Worm (Caenorhabditis elegans) whole organism, L3 larva: ENCODE results near the gene C29G2.3.

Experiments used
- R02D3.7 ChIP-seq: fragments of 150-350 bp; optimal IDR thresholded peaks from 2 replicates; lab custom pipeline; 2014; ENCODE audit warnings: missing biosample characterization, missing genetic modification characterization
- ZK546.5 ChIP-seq: sonication (generic microtip); optimal IDR thresholded peaks from 2 replicates; lab custom pipeline; 2017; ENCODE audit warnings: missing biosample characterization, missing genetic modification characterization
- aly-2 ChIP-seq: fragments of 150-350 bp; optimal IDR thresholded peaks from 2 replicates; lab custom pipeline; 2014; ENCODE audit warnings: missing biosample characterization, missing genetic modification characterization
- ceh-16 ChIP-seq: sonication (generic microtip); optimal IDR thresholded peaks from 2 replicates; lab custom pipeline; 2017; ENCODE audit warnings: missing biosample characterization, missing genetic modification characterization
- ceh-28 ChIP-seq: fragments of 150-350 bp; optimal IDR thresholded peaks from 2 replicates; lab custom pipeline; 2014; ENCODE audit warnings: missing biosample characterization, missing genetic modification reagents, missing genetic modification characterization
- ceh-82 ChIP-seq: fragments of 150-350 bp; optimal IDR thresholded peaks from 2 replicates; lab custom pipeline; 2014; ENCODE audit warnings: missing biosample characterization, missing genetic modification characterization
- ceh-9 ChIP-seq: sonication (generic microtip); optimal IDR thresholded peaks from 2 replicates; lab custom pipeline; 2018; ENCODE audit warnings: missing biosample characterization, missing genetic modification characterization
- daf-12 ChIP-seq: fragments of 150-350 bp; optimal IDR thresholded peaks from 2 replicates; lab custom pipeline; 2014; ENCODE audit warnings: missing biosample characterization, missing genetic modification reagents, missing genetic modification characterization
- egl-27 ChIP-seq: sonication (generic microtip); optimal IDR thresholded peaks from 4 replicates; lab custom pipeline; 2017; ENCODE audit warnings: missing biosample characterization, missing genetic modification reagents, missing genetic modification characterization
- elt-1 ChIP-seq: fragments of 150-350 bp; optimal IDR thresholded peaks from 2 replicates; lab custom pipeline; 2014; ENCODE audit warnings: missing biosample characterization, missing genetic modification characterization
- elt-2 ChIP-seq: sonication (generic microtip); optimal IDR thresholded peaks from 2 replicates; lab custom pipeline; 2016; ENCODE audit warnings: missing genetic modification reagents, mild to moderate bottlenecking, missing genetic modification characterization, missing compliant biosample characterization
- eor-1 ChIP-seq, 2 experiments: fragments of 150-350 bp; optimal IDR thresholded peaks; 2 replicates each; lab custom pipeline; 2014 to 2018; ENCODE audit warnings: missing biosample characterization in 2 of 2, missing genetic modification characterization in 2 of 2
- fkh-2 ChIP-seq: fragments of 150-350 bp; optimal IDR thresholded peaks from 2 replicates; lab custom pipeline; 2014; ENCODE audit warnings: missing biosample characterization, missing genetic modification reagents, missing genetic modification characterization
- jun-1 ChIP-seq: fragments of 150-350 bp; optimal IDR thresholded peaks from 2 replicates; lab custom pipeline; 2014; ENCODE audit warnings: missing biosample characterization, missing genetic modification reagents, missing genetic modification characterization
- lin-15B ChIP-seq: fragments of 150-350 bp; optimal IDR thresholded peaks from 2 replicates; lab custom pipeline; 2014; ENCODE audit warnings: missing biosample characterization, missing genetic modification characterization
- lin-39 ChIP-seq: fragments of 150-350 bp; optimal IDR thresholded peaks from 2 replicates; lab custom pipeline; 2018; ENCODE audit warnings: missing biosample characterization, missing genetic modification reagents, missing genetic modification characterization
- mdl-1 ChIP-seq: fragments of 150-350 bp; optimal IDR thresholded peaks from 2 replicates; lab custom pipeline; 2014; ENCODE audit warnings: missing biosample characterization, missing genetic modification characterization
- mml-1 ChIP-seq: fragments of 150-350 bp; sonication (generic microtip); optimal IDR thresholded peaks from 3 replicates; lab custom pipeline; 2014; ENCODE audit warnings: missing biosample characterization, missing genetic modification characterization
- nhr-11 ChIP-seq: fragments of 150-350 bp; optimal IDR thresholded peaks from 2 replicates; lab custom pipeline; 2014; ENCODE audit warnings: missing biosample characterization, missing genetic modification characterization
- nhr-12 ChIP-seq: fragments of 150-350 bp; optimal IDR thresholded peaks from 2 replicates; lab custom pipeline; 2014; ENCODE audit warnings: missing biosample characterization, missing genetic modification characterization
- nhr-23 ChIP-seq: fragments of 150-350 bp; optimal IDR thresholded peaks from 2 replicates; lab custom pipeline; 2014; ENCODE audit warnings: missing biosample characterization, missing genetic modification reagents, missing genetic modification characterization
- nhr-237 ChIP-seq: fragments of 150-350 bp; optimal IDR thresholded peaks from 2 replicates; lab custom pipeline; 2014; ENCODE audit warnings: missing biosample characterization, missing genetic modification characterization
- nhr-25 ChIP-seq: sonication (generic microtip); optimal IDR thresholded peaks from 2 replicates; lab custom pipeline; 2017; ENCODE audit warnings: missing biosample characterization, missing genetic modification characterization
- nhr-28 ChIP-seq: fragments of 150-350 bp; optimal IDR thresholded peaks from 2 replicates; lab custom pipeline; 2014; ENCODE audit warnings: missing biosample characterization, missing genetic modification characterization
- nhr-43 ChIP-seq: sonication (generic microtip); optimal IDR thresholded peaks from 2 replicates; lab custom pipeline; 2016; ENCODE audit warnings: mild to moderate bottlenecking, missing genetic modification characterization, missing compliant biosample characterization; ENCODE audit not compliant: poor library complexity, severe bottlenecking
- nhr-67 ChIP-seq: fragments of 150-350 bp; optimal IDR thresholded peaks from 2 replicates; lab custom pipeline; 2014; ENCODE audit warnings: missing biosample characterization, missing genetic modification characterization
- nhr-76 ChIP-seq: fragments of 150-350 bp; sonication (generic microtip); optimal IDR thresholded peaks from 5 replicates; lab custom pipeline; 2014; ENCODE audit warnings: missing biosample characterization, missing genetic modification characterization
- pha-4 ChIP-seq: fragments of 150-350 bp; optimal IDR thresholded peaks from 2 replicates; lab custom pipeline; 2014; ENCODE audit warnings: missing biosample characterization, missing genetic modification reagents, missing genetic modification characterization
- pqm-1 ChIP-seq: fragments of 150-350 bp; optimal IDR thresholded peaks from 2 replicates; lab custom pipeline; 2017; ENCODE audit warnings: missing biosample characterization, missing genetic modification characterization, inconsistent platforms
- sea-2 ChIP-seq: fragments of 150-350 bp; sonication (generic microtip); optimal IDR thresholded peaks from 4 replicates; lab custom pipeline; 2014; ENCODE audit warnings: missing biosample characterization, missing genetic modification reagents, missing genetic modification characterization
- tbx-2 ChIP-seq: sonication (generic microtip); optimal IDR thresholded peaks from 2 replicates; lab custom pipeline; 2016; ENCODE audit warnings: mild to moderate bottlenecking, missing genetic modification characterization, missing compliant biosample characterization
- unc-62 ChIP-seq: fragments of 150-350 bp; sonication (generic microtip); optimal IDR thresholded peaks from 4 replicates; lab custom pipeline; 2014; ENCODE audit warnings: missing biosample characterization, missing genetic modification reagents, missing genetic modification characterization
- zag-1 ChIP-seq: fragments of 150-350 bp; optimal IDR thresholded peaks from 2 replicates; lab custom pipeline; 2014; ENCODE audit warnings: missing biosample characterization, missing genetic modification characterization
- ztf-4 ChIP-seq: fragments of 150-350 bp; optimal IDR thresholded peaks from 2 replicates; lab custom pipeline; 2014; ENCODE audit warnings: missing biosample characterization, missing genetic modification characterization

C29G2.3 gene

DNA sequence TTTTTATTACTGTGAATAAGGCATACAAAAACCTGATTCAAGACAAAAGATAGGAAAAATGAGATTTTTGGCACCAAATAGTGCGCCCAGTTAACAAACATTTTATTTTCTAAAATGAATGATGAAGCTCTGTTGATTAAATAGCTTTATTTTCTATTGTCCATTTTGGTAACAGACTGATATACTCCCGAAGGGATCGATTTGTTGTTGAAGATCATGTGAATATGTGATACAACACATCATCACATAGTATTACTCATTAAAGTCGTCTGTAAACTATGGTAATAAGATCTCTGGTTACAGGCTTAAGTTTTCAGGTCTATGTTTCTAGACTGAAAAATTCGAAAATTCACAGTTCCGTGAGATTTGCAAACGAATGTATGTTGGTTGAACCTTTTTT is 7.6 kb upstream of the C29G2.3 start, which contains the start of gene srj-20:
srj-20 (minus strand) TSS at position 101 of the 400 bp plus-strand sequence.
- TF ChIP-seq ceh-9 (tag; lab: Kevin White, UChicago) (no peak), egl-27 (tag; lab: Kevin White, UChicago) (no peak), fkh-2 (no peak), nhr-11 (no peak), zag-1 (no peak), R02D3.7 (no peak), nhr-12 (no peak), nhr-237 (no peak), nhr-28 (no peak), elt-1 (tag; lab: Kevin White, UChicago) (no peak), pqm-1 (no peak), elt-2 (tag; lab: Kevin White, UChicago) (no peak), daf-12 (tag; lab: Kevin White, UChicago) (no peak)

DNA sequence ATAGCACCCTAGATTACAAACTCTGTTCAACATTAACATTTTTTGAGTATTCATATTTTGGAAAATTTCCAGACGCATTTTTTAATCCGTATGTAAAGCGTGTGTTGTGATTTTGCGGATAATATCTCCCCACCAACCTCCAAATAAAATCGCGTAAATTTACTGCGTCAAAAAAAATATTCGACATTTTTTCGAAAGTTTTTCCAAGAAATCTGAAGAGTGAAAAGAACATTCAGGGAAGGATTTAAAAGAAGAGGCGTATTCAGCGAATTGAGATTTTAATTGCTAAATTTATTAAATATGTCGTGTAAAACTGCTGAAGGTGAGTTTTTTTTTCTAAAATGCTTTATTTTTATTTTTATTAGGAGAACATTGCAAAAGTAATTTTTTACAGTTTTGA is 6.8 kb upstream of the C29G2.3 start, which contains the start of gene nhr-290:
nhr-290 (plus strand) TSS at position 301 of the 400 bp plus-strand sequence.
- TF ChIP-seq ceh-28 (no peak), elt-1 (tag; lab: Kevin White, UChicago) (no peak), ceh-16 (tag; lab: Kevin White, UChicago) (no peak), lin-15B (tag; lab: Kevin White, UChicago) (no peak), egl-27 (tag; lab: Kevin White, UChicago) (no peak), nhr-67 (tag; lab: Kevin White, UChicago) (no peak), daf-12 (tag; lab: Kevin White, UChicago) (no peak), ZK546.5 (tag; lab: Kevin White, UChicago) (no peak), jun-1 (tag; lab: Kevin White, UChicago) (no peak), tbx-2 (tag; lab: Kevin White, UChicago) (no peak), elt-2 (tag; lab: Kevin White, UChicago) (no peak), sea-2 (GFP tag; lab: Kevin White, UChicago) (no peak), nhr-76 (tag; lab: Kevin White, UChicago) (no peak), nhr-23 (no peak), unc-62 (GFP tag; lab: Kevin White, UChicago) (no peak), zag-1 (no peak), ztf-4 (tag; lab: Kevin White, UChicago) (no peak)

DNA sequence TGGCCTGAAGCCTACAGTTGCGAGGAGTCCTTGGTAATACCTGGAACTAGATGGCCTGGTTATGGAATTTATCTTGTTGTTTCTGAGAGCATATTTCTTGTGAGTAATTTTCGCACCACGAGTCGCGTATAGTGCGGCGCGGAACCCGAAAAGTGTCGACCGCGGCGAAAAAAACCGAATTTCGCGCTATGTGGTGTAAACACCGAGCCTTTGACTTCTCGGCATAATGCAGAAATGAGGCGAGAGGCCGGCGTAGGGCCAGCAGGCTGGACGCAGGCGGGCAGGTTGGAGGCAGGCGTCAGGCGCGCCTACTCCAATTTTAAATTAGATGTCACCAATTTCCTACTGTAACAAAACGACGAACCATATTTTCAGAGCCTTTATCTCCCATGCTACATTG is 5.0 kb upstream of the C29G2.3 start:
- TF ChIP-seq pqm-1 = no peak
- TF ChIP-seq pha-4 = no peak
- TF ChIP-seq ZK546.5 (tag; lab: Kevin White, UChicago) = no peak
- no peak for TF ChIP-seq aly-2 (tag; lab: Kevin White, UChicago)
- no peak for TF ChIP-seq elt-1 (tag; lab: Kevin White, UChicago)
- TF ChIP-seq lin-39 = no peak
- TF ChIP-seq mml-1 (tag; lab: Kevin White, UChicago) = no peak
- TF ChIP-seq mdl-1 = no peak
- TF ChIP-seq jun-1 (tag; lab: Kevin White, UChicago) = no peak
- TF ChIP-seq, all 47 proteins: peak for 0

DNA sequence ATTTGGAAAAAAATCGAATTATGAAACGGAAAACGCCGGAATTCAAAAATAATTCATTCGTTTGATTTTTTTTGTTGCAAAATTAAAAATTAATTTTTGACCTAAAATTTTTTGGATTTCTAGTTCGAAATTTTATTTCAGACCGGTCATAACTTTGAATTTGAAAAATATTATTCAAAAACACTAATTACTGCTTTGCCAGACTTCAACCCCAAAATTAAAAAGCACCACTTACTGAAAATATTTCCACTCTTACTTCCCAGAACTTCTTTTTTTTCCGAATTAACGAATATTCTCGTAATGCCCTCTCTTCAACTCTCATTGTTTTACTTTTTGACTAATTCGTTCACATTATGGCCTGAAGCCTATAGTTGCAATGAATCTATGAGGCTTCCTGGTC is 3.1 kb upstream of the C29G2.3 start, which contains the start of gene srt-4:
srt-4 (plus strand) TSS at position 301 of the 400 bp plus-strand sequence.
- TF ChIP-seq eor-1 (tag; optimal IDR thresholded peaks at IDR 0.05; lab: Kevin White, UChicago) (no peak), fkh-2 (no peak), nhr-11 (no peak), aly-2 (tag; lab: Kevin White, UChicago) (no peak), lin-15B (tag; lab: Kevin White, UChicago) (no peak), lin-39 (no peak), nhr-43 (no peak), ceh-82 (tag; lab: Kevin White, UChicago) (no peak), nhr-76 (tag; lab: Kevin White, UChicago) (no peak), nhr-25 (tag; lab: Kevin White, UChicago) (no peak), ceh-9 (tag; lab: Kevin White, UChicago) (no peak), ceh-28 (no peak)

DNA sequence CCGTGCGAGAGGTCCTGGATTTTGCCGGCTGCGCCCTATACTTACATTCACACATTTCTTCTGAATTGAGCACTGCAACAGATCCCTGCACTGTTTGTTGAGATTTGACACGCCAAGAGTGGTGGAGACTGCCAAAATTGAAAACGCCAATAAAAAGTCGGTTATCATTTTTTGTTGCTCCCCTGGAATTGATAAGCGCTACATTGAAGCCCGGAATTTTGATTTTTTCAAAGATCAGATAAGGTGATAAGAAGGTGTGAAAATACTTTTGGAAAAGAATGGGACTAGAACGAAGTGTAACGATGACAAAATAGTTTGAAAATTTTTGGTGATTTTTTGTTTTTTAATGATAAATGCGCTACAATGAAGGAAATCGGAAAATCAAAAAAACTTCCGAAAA is 5.0 kb downstream of the C29G2.3 start, which contains the start of gene C29G2.6:
C29G2.6 (minus strand) TSS at position 182 of the 400 bp plus-strand sequence.
- TF ChIP-seq elt-2 (tag; lab: Kevin White, UChicago) = peak; percentile 64
- TF ChIP-seq nhr-25 (tag; lab: Kevin White, UChicago) = no peak
- TF ChIP-seq ZK546.5 (tag; lab: Kevin White, UChicago) = no peak
